Fruit fly (Drosophila melanogaster): ENCODE results near the gene CG2116.
A peak's percentile ranks its signal among the peaks of the same experiment; 100 is the strongest.

DNA sequence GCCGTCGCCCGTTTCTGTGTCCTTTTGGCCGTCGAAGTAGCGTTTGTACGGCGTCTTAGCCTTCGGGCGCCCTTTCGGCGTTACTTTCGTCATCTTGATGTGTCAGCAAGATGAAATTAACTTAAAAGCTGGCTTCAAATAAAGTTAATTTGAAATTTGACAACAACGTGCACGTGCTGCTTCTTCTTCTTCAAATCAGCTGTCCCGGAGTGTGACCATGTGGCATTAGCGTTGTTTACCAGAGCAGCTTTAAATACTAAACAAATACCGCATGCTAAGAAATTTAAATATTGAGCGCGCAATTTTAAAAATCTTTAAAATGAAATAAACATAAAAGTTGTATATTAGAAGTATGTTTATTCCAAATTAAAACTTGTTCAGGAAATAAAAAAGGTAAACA lies 8.7 kb upstream of the CG2116 start, which contains the start of gene CG2260:
- TF ChIP-seq CG33017 (tag; optimal IDR thresholded peaks at IDR 0.05) (no peak), CG12768 (GFP tag; optimal IDR thresholded peaks at IDR 0.05) (no peak), CG1620 (GFP tag; optimal IDR thresholded peaks at IDR 0.05) (no peak), Clk (GFP tag; optimal IDR thresholded peaks at IDR 0.05) (no peak), CG14711 (tag; optimal IDR thresholded peaks at IDR 0.05) (no peak), pad (GFP tag; optimal IDR thresholded peaks at IDR 0.05) (no peak), CG7101 (tag; optimal IDR thresholded peaks at IDR 0.05) (no peak), CG11617 (GFP tag; optimal IDR thresholded peaks at IDR 0.05) (no peak), CG5204 (GFP tag; optimal IDR thresholded peaks at IDR 0.05) (no peak), Mnt (GFP tag; optimal IDR thresholded peaks at IDR 0.05) (peak; percentile 100)

Data from whole organism, adult.